Fruit fly (Drosophila melanogaster): ENCODE data around the gene RpS27.
A peak's percentile ranks its signal among the peaks of the same experiment; 100 is the strongest.

RpS27 gene

DNA sequence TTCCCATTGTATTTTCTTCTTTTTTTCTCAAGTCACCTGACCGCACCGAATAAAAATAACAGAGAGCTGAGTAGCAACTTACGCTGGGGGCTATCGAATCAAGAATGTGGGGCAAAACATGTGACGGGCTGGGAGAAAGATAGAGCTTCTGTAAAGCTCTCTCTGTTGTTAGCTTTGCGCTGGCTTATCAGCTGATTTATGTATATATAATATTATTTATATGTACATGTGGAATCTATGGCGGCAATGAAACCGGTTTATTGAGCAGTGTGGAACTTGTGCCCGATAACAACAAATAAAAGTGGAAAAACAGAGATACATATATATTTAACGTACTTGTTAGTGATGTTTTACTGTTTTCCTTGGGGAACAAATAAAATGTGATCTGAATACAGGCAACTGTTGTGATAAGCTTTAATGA lies 45.6 kb upstream of the RpS27 start, which contains the start of gene CG31098 (continued):
- TF ChIP-seq Dll (GFP tag; IDR thresholded peaks at IDR 0.05; ENCODE audit: partially characterized antibody): no peak
- no peak for TF ChIP-seq CG3163 (GFP tag; optimal IDR thresholded peaks at IDR 0.05)
- no peak for TF ChIP-seq CG8765 (GFP tag; IDR thresholded peaks at IDR 0.05)
- no peak for TF ChIP-seq z (GFP tag; IDR thresholded peaks at IDR 0.05)
- no peak for TF ChIP-seq CG3065 (GFP tag; optimal IDR thresholded peaks at IDR 0.05)
- peak; percentile 61 for TF ChIP-seq B-H2 (GFP tag; optimal IDR thresholded peaks at IDR 0.05)
- no peak for TF ChIP-seq NC2β (GFP tag; optimal IDR thresholded peaks at IDR 0.05)
- no peak; the same call in 1 of the 2 replicates for TF ChIP-seq chm (GFP tag; IDR thresholded peaks at IDR 0.05)
- no peak for TF ChIP-seq fd64A (GFP tag; optimal IDR thresholded peaks at IDR 0.05)
- TF ChIP-seq CG10321 (GFP tag; IDR thresholded peaks at IDR 0.05): no peak
- TF ChIP-seq gsb (GFP tag; IDR thresholded peaks at IDR 0.05): no peak
- TF ChIP-seq BtbVII (GFP tag; optimal IDR thresholded peaks at IDR 0.05): peak; percentile 66
- no peak for TF ChIP-seq aop (GFP tag; IDR thresholded peaks at IDR 0.05)
- TF ChIP-seq tx (GFP tag; optimal IDR thresholded peaks at IDR 0.05): no peak
- TF ChIP-seq tgo (GFP tag; IDR thresholded peaks at IDR 0.05): no peak
- TF ChIP-seq CG13894 (tag; optimal IDR thresholded peaks at IDR 0.05): peak; percentile 51
- TF ChIP-seq otp (GFP tag; IDR thresholded peaks at IDR 0.05): no peak
- peak; percentile 84 for TF ChIP-seq grau (tag; optimal IDR thresholded peaks at IDR 0.05)
- no peak for TF ChIP-seq Dek (tag; optimal IDR thresholded peaks at IDR 0.05)
- no peak for TF ChIP-seq crc (GFP tag; optimal IDR thresholded peaks at IDR 0.05)
- TF ChIP-seq CHES-1-like (GFP tag; optimal IDR thresholded peaks at IDR 0.05): no peak
- no peak for TF ChIP-seq Tbp (GFP tag; optimal IDR thresholded peaks at IDR 0.05)
- no peak for TF ChIP-seq Scr (GFP tag; IDR thresholded peaks at IDR 0.05; ENCODE audit: partially characterized antibody)
- no peak for TF ChIP-seq twi (tag; optimal IDR thresholded peaks at IDR 0.05)
- no peak for TF ChIP-seq MBD-R2 (GFP tag; IDR thresholded peaks at IDR 0.05)
- TF ChIP-seq CG10147 (GFP tag; optimal IDR thresholded peaks at IDR 0.05): peak; percentile 11
- TF ChIP-seq pita (GFP tag; optimal IDR thresholded peaks at IDR 0.05): no peak
- TF ChIP-seq GATAe (GFP tag; conservative IDR thresholded peaks at IDR 0.05): no peak
- no peak for TF ChIP-seq Gsc (GFP tag; IDR thresholded peaks at IDR 0.05)
- no peak for TF ChIP-seq zen2 (GFP tag; IDR thresholded peaks at IDR 0.05; ENCODE audit: partially characterized antibody)
- no peak for TF ChIP-seq ERR (GFP tag; optimal IDR thresholded peaks at IDR 0.05)
- TF ChIP-seq Lpt (GFP tag; optimal IDR thresholded peaks at IDR 0.05): no peak
- TF ChIP-seq Lim3 (GFP tag; IDR thresholded peaks at IDR 0.05): no peak
- no peak for TF ChIP-seq NK7.1 (GFP tag; optimal IDR thresholded peaks at IDR 0.05)
- TF ChIP-seq sob (GFP tag; IDR thresholded peaks at IDR 0.05): no peak
- no peak for TF ChIP-seq CG7928 (GFP tag; optimal IDR thresholded peaks at IDR 0.05)
- no peak for TF ChIP-seq Awh (GFP tag; IDR thresholded peaks at IDR 0.05)
- TF ChIP-seq Atf6 (GFP tag; IDR thresholded peaks at IDR 0.05): no peak; the same call in 1 of the 2 replicates
- no peak for TF ChIP-seq CG31388 (GFP tag; optimal IDR thresholded peaks at IDR 0.05)

DNA sequence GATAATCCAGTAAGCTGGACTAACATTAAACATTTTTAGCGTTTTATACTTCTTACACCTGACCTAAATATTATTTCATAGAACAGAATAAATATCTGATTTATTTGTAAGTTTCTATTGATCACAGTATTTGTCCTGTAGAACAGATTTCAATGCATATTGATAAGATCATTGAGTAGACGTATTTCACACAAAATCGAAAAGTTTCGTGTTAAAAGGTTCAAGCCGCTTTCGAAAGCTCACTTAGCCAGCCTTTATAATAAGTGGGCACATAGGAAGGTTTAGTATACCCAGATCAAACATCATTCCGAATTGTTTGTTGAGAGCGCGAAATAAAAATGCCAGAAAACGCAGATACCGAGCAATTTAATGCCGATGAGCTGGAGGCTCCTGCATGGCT lies 42.3 kb upstream of the RpS27 start, which contains the start of gene CG11893:
TSS of gene CG11893 (plus strand) at position 301 of the 400 bp plus-strand sequence.
- TF ChIP-seq CG3065 (GFP tag; optimal IDR thresholded peaks at IDR 0.05) (no peak), CG13424 (tag; optimal IDR thresholded peaks at IDR 0.05) (no peak), sisA (GFP tag; IDR thresholded peaks at IDR 0.05) (no peak), Bdp1 (GFP tag; optimal IDR thresholded peaks at IDR 0.05) (no peak), CG18619 (GFP tag; optimal IDR thresholded peaks at IDR 0.05) (no peak), CG8478 (optimal IDR thresholded peaks at IDR 0.05) (no peak), run (tag; optimal IDR thresholded peaks at IDR 0.05) (no peak), Fer1 (GFP tag; optimal IDR thresholded peaks at IDR 0.05) (no peak), bsh (GFP tag; optimal IDR thresholded peaks at IDR 0.05) (no peak), CG10267 (tag; optimal IDR thresholded peaks at IDR 0.05) (no peak), CG8765 (GFP tag; IDR thresholded peaks at IDR 0.05) (no peak), hb (GFP tag; IDR thresholded peaks at IDR 0.05; ENCODE audit: partially characterized antibody) (no peak), rib (GFP tag; IDR thresholded peaks at IDR 0.05) (no peak), CG7271 (tag; optimal IDR thresholded peaks at IDR 0.05) (no peak), nom (GFP tag; optimal IDR thresholded peaks at IDR 0.05) (no peak), MESR4 (GFP tag; optimal IDR thresholded peaks at IDR 0.05) (no peak), CG7987 (GFP tag; optimal IDR thresholded peaks at IDR 0.05) (no peak), CG3726 (GFP tag; IDR thresholded peaks at IDR 0.05) (no peak)

Data from whole organism, embryonic.